Worm (Caenorhabditis elegans) whole organism, L2 larva: ENCODE measurements around the gene nspc-9.

Experiments used
- C34F6.9 ChIP-seq: fragments of 150-350 bp; optimal IDR thresholded peaks from 2 replicates; lab custom pipeline; 2014; ENCODE audit warnings: missing biosample characterization, missing genetic modification characterization
- F13H6.1 ChIP-seq: sonication (generic microtip); optimal IDR thresholded peaks from 2 replicates; lab custom pipeline; 2016; ENCODE audit warnings: missing genetic modification characterization, missing compliant biosample characterization
- R02D3.7 ChIP-seq: fragments of 150-350 bp; optimal IDR thresholded peaks from 2 replicates; lab custom pipeline; 2014; ENCODE audit warnings: missing biosample characterization, missing genetic modification characterization
- Y55F3AM.14 ChIP-seq: fragments of 200-800 bp; sonication (Bioruptor generic); optimal IDR thresholded peaks from 2 replicates; lab custom pipeline; 2018; ENCODE audit warnings: mild to moderate bottlenecking, missing genetic modification characterization, missing compliant biosample characterization
- ZK546.5 ChIP-seq: sonication (generic microtip); optimal IDR thresholded peaks from 2 replicates; lab custom pipeline; 2017; ENCODE audit warnings: missing biosample characterization, missing genetic modification characterization
- aly-2 ChIP-seq: fragments of 150-350 bp; optimal IDR thresholded peaks from 2 replicates; lab custom pipeline; 2014; ENCODE audit warnings: missing biosample characterization, missing genetic modification characterization
- ama-1 ChIP-seq: fragments of 150-350 bp; optimal IDR thresholded peaks from 2 replicates; lab custom pipeline; 2018; ENCODE audit warnings: inconsistent platforms
- blmp-1 ChIP-seq: sonication (generic microtip); optimal IDR thresholded peaks from 2 replicates; lab custom pipeline; 2017; ENCODE audit warnings: missing genetic modification characterization, mild to moderate bottlenecking, missing compliant biosample characterization, antibody characterized with exemption, moderate library complexity; ENCODE audit not compliant: insufficient read depth
- ceh-82 ChIP-seq: fragments of 150-350 bp; optimal IDR thresholded peaks from 2 replicates; lab custom pipeline; 2014; ENCODE audit warnings: missing biosample characterization, missing genetic modification characterization
- crh-2 ChIP-seq: sonication (generic microtip); optimal IDR thresholded peaks from 2 replicates; lab custom pipeline; 2017; ENCODE audit warnings: missing biosample characterization, missing genetic modification characterization
- dmd-4 ChIP-seq: sonication (generic microtip); optimal IDR thresholded peaks from 2 replicates; lab custom pipeline; 2017; ENCODE audit warnings: missing biosample characterization, missing genetic modification characterization
- egl-27 ChIP-seq: sonication (generic microtip); optimal IDR thresholded peaks from 3 replicates; lab custom pipeline; 2017; ENCODE audit warnings: missing biosample characterization, missing genetic modification reagents, missing genetic modification characterization
- elt-1 ChIP-seq: fragments of 150-350 bp; optimal IDR thresholded peaks from 2 replicates; lab custom pipeline; 2014; ENCODE audit warnings: missing biosample characterization, missing genetic modification characterization
- fos-1 ChIP-seq: fragments of 150-350 bp; optimal IDR thresholded peaks from 2 replicates; lab custom pipeline; 2014; ENCODE audit warnings: missing biosample characterization, missing genetic modification characterization
- gmeb-1 ChIP-seq: fragments of 150-350 bp; optimal IDR thresholded peaks from 2 replicates; lab custom pipeline; 2014; ENCODE audit warnings: missing biosample characterization, missing genetic modification characterization
- lin-11 ChIP-seq: fragments of 150-350 bp; sonication (generic microtip); optimal IDR thresholded peaks from 2 replicates; lab custom pipeline; 2014; ENCODE audit warnings: missing biosample characterization, missing genetic modification characterization, inconsistent platforms, mixed read lengths
- lin-39 ChIP-seq: fragments of 150-350 bp; optimal IDR thresholded peaks from 2 replicates; lab custom pipeline; 2014; ENCODE audit warnings: missing biosample characterization, missing genetic modification reagents, missing genetic modification characterization
- mab-5 ChIP-seq: fragments of 150-350 bp; optimal IDR thresholded peaks from 2 replicates; lab custom pipeline; 2014; ENCODE audit warnings: missing biosample characterization, missing genetic modification characterization
- mbf-1 ChIP-seq: sonication (generic microtip); optimal IDR thresholded peaks from 2 replicates; lab custom pipeline; 2017; ENCODE audit warnings: missing biosample characterization, missing genetic modification characterization
- mdl-1 ChIP-seq, 2 experiments: fragments of 150-350 bp in 1 of 2; sonication (generic microtip) in 1 of 2; optimal IDR thresholded peaks; 2 replicates each; lab custom pipeline; 2017; ENCODE audit warnings: missing biosample characterization in 2 of 2, missing genetic modification characterization in 2 of 2
- nhr-10 ChIP-seq: sonication (generic microtip); optimal IDR thresholded peaks from 2 replicates; lab custom pipeline; 2017; ENCODE audit warnings: missing biosample characterization, missing genetic modification characterization
- nhr-11 ChIP-seq: fragments of 150-350 bp; optimal IDR thresholded peaks from 2 replicates; lab custom pipeline; 2014; ENCODE audit warnings: missing biosample characterization, missing genetic modification characterization
- nhr-12 ChIP-seq: fragments of 150-350 bp; optimal IDR thresholded peaks from 2 replicates; lab custom pipeline; 2014; ENCODE audit warnings: missing biosample characterization, missing genetic modification characterization
- nhr-129 ChIP-seq: fragments of 150-350 bp; optimal IDR thresholded peaks from 2 replicates; lab custom pipeline; 2014; ENCODE audit warnings: missing biosample characterization, missing genetic modification characterization
- nhr-21 ChIP-seq: fragments of 150-350 bp; optimal IDR thresholded peaks from 2 replicates; lab custom pipeline; 2014; ENCODE audit warnings: missing biosample characterization, missing genetic modification characterization
- nhr-25 ChIP-seq: fragments of 150-350 bp; sonication (generic microtip); optimal IDR thresholded peaks from 3 replicates; lab custom pipeline; 2014; ENCODE audit warnings: missing biosample characterization, missing genetic modification characterization
- nhr-6 ChIP-seq: fragments of 150-350 bp; optimal IDR thresholded peaks from 2 replicates; lab custom pipeline; 2014; ENCODE audit warnings: missing biosample characterization, missing genetic modification characterization
- nhr-77 ChIP-seq: fragments of 150-350 bp; optimal IDR thresholded peaks from 2 replicates; lab custom pipeline; 2014; ENCODE audit warnings: missing biosample characterization, missing genetic modification characterization
- peb-1 ChIP-seq: fragments of 150-350 bp; optimal IDR thresholded peaks from 2 replicates; lab custom pipeline; 2014; ENCODE audit warnings: missing biosample characterization, missing genetic modification characterization
- sma-3 ChIP-seq: sonication (generic microtip); optimal IDR thresholded peaks from 2 replicates; lab custom pipeline; 2016; ENCODE audit warnings: missing genetic modification reagents, missing genetic modification characterization, missing compliant biosample characterization
- sma-9 ChIP-seq, 2 experiments: fragments of 150-350 bp in 1 of 2; sonication (generic microtip) in 1 of 2; optimal IDR thresholded peaks; 2 replicates each; lab custom pipeline; 2014 to 2016; ENCODE audit warnings: missing genetic modification characterization in 2 of 2, mild to moderate bottlenecking in 1 of 2, missing biosample characterization in 1 of 2, missing compliant biosample characterization in 1 of 2, missing genetic modification reagents in 1 of 2, moderate library complexity in 1 of 2
- snpc-4 ChIP-seq: fragments of 150-350 bp; optimal IDR thresholded peaks from 2 replicates; lab custom pipeline; 2014; ENCODE audit warnings: missing biosample characterization, missing genetic modification characterization
- unc-55 ChIP-seq: fragments of 150-350 bp; sonication (generic microtip); optimal IDR thresholded peaks from 3 replicates; lab custom pipeline; 2014; ENCODE audit warnings: missing biosample characterization, missing genetic modification reagents, missing genetic modification characterization
- ztf-11 ChIP-seq: sonication (generic microtip); optimal IDR thresholded peaks from 2 replicates; lab custom pipeline; 2017; ENCODE audit warnings: missing biosample characterization, missing genetic modification characterization
- ztf-4 ChIP-seq: fragments of 150-350 bp; optimal IDR thresholded peaks from 2 replicates; lab custom pipeline; 2014; ENCODE audit warnings: missing biosample characterization, missing genetic modification characterization

Gene nspc-9

DNA sequence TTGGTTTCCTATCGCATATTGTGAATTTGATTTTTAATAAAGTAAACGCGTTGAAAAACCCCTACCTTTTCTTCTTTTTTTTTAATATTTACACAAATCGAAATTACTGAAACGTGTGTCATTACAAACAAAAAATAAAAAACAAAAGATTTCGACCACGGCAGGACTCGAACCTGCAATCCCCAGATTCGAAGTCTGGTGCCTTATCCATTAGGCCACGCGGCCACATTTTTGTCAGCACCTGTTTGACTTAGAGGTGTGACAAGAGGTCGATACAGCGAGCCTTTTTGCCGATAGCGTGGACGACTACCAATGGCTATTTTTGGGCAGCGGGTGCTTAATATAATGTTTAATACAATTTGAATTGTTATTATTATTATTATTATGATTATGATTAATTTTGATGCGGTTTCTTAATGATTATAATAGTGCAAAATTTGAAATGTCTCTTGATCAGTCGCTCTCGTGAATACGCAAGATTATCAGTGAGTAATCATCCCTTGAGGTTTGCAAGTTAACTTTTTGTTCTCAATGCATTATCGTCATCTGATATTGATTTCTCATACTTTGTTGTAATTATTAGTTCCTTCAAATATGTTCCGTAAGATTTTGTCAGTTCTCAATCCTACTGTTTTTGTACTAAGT, 5.2 kb downstream of the nspc-9 start, which contains the start of gene srd-44:
TSS of gene srd-44 (plus strand) at position 595 of the 645 bp plus-strand sequence.
- TF ChIP-seq crh-2 (tag; lab: Kevin White, UChicago) (peak; percentile 21), ama-1 (lab: Kevin White, UChicago) (no peak), fos-1 (peak; percentile 25), nhr-21 (tag; lab: Kevin White, UChicago) (peak; percentile 18), sma-3 (peak; percentile 17)

DNA sequence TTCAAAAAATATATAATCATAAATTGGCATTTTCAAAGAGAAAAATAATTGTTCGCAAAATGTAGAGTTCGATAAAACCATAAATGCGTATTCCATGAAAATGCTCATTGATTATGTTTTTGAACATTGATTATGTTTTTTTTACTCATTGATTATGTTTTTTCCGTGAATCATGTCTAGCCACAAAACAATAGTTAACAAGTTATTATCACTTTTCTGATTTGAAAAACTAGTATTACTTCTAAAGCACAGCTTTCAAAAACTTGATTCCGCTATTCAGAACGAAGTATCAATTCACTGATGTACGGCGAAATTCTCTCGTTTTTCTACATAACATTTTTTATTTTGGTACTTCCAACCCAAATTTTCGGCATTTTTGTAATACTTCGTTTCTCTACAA, 7.4 kb downstream of the nspc-9 start, which contains the start of gene srd-48:
TSS of gene srd-48 (plus strand) at position 301 of the 400 bp plus-strand sequence.
- no peak for TF ChIP-seq nhr-25 (tag; lab: Kevin White, UChicago)
- no peak for TF ChIP-seq egl-27 (tag; lab: Kevin White, UChicago)
- TF ChIP-seq ztf-4 (tag; lab: Kevin White, UChicago), result no peak
- TF ChIP-seq elt-1 (tag; lab: Kevin White, UChicago), result no peak
- no peak for TF ChIP-seq gmeb-1
- no peak for TF ChIP-seq nhr-11
- TF ChIP-seq mbf-1, result no peak
- TF ChIP-seq nhr-77, result no peak
- no peak for TF ChIP-seq ceh-82 (tag; lab: Kevin White, UChicago)
- no peak for TF ChIP-seq lin-11 (tag; lab: Kevin White, UChicago)
- no peak for TF ChIP-seq mab-5 (tag; lab: Kevin White, UChicago)
- TF ChIP-seq blmp-1, result no peak
- no peak for TF ChIP-seq lin-39 (tag; lab: Kevin White, UChicago)
- no peak for TF ChIP-seq ztf-11 (tag; lab: Kevin White, UChicago)

DNA sequence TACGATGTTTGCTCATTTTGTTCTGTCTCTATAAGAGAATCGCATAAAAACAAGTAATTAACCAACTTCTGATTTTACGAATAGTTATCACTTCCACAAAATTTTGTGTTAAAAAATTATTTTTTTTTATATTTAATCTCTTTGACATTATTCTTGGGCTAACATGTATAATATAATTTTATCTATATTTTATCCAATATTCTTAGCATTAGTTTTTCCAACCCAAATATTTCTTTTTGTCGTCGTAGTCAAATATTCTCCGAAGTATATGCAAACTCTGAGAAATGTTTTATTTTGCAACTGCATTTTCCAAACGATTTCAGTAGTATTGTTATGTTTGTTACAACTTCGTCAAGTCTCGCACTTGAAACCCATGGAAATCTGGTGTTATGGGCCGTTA, 9.7 kb downstream of the nspc-9 start, which contains the start of gene srd-47:
TSS of gene srd-47 (plus strand) at position 164 of the 400 bp plus-strand sequence.
- no peak for TF ChIP-seq blmp-1
- TF ChIP-seq nhr-25 (tag; lab: Kevin White, UChicago), result no peak
- TF ChIP-seq Y55F3AM.14, result no peak
- TF ChIP-seq mab-5 (tag; lab: Kevin White, UChicago), result no peak

DNA sequence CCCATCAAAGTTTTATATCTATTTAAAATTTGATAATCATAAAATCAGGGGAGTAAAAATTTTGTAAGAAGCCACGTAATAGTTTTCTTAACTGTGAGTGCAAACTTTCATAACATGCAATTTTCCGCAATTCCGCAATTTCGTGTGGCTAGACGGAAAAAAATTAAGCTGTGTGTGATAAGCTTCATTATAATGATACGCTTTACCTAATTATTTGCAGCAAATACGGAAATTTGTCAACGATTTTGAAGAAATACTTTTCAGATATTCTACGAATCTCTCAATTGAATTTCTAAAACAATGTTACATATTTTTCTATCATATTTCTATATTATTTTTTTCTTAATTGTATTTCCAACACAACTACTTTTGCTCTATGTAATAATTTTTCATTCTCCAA, 11.4 kb downstream of the nspc-9 start, which contains the start of gene srd-46:
TSS of gene srd-46 (plus strand) at position 301 of the 400 bp plus-strand sequence.
- TF ChIP-seq snpc-4 (tag; lab: Kevin White, UChicago) (no peak), nhr-6 (tag; lab: Kevin White, UChicago) (no peak)

DNA sequence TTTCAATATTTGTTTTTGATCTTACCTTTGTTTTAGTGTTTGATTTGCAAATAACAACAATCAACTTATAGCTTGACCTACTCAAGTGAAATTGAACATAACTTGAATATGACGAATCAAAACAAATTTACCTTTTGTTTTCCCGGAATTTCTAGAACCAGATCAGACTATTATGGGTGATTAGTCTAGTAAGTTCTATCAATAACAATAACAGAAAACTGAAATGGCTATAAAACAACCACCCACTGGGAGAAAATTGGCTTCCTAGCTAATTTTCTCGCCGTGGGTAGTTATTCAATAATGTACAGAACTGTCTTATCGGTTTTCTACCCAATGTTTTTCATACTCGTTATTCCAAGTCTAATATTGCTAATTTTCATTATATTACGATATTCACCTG, 14.5 kb downstream of the nspc-9 start, which contains the start of gene srd-45:
TSS of gene srd-45 (plus strand) at position 301 of the 400 bp plus-strand sequence.
- TF ChIP-seq dmd-4 (no peak), aly-2 (tag; lab: Kevin White, UChicago) (no peak)

DNA sequence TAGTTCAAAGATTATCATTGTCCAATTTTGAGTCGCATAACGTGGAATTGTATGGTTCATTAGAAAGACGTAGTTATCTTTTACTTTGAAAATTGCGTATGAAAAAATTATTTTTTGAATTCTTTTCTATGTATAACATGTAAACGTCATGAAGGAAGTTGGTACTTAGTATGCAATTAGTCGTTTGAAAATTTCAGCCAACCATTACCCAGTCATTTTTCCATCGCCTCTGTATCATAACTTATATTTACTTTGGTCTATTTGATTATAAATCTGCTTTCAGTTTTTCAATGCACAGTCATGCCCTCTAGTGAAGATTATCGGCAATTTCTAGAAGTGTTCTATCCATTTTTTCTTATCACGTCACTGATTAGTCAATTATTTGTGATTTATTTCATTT, 16.8 kb downstream of the nspc-9 start, which contains the start of gene srd-41:
TSS of gene srd-41 (plus strand) at position 301 of the 400 bp plus-strand sequence.
- TF ChIP-seq R02D3.7 (tag; lab: Kevin White, UChicago), result no peak
- no peak for TF ChIP-seq F13H6.1 (tag; lab: Kevin White, UChicago)
- no peak for TF ChIP-seq nhr-12 (tag; lab: Kevin White, UChicago)
- no peak for TF ChIP-seq ZK546.5 (tag; lab: Kevin White, UChicago)
- TF ChIP-seq ceh-82 (tag; lab: Kevin White, UChicago), result no peak
- TF ChIP-seq peb-1 (tag; lab: Kevin White, UChicago), result no peak
- TF ChIP-seq lin-39 (tag; lab: Kevin White, UChicago), result no peak
- TF ChIP-seq mab-5 (tag; lab: Kevin White, UChicago), result no peak
- TF ChIP-seq mdl-1 (tag; optimal IDR thresholded peaks at IDR 0.05; lab: Kevin White, UChicago), result no peak
- TF ChIP-seq C34F6.9 (tag; lab: Kevin White, UChicago), result no peak
- TF ChIP-seq nhr-129 (tag; lab: Kevin White, UChicago), result no peak
- no peak for TF ChIP-seq nhr-10 (tag; lab: Kevin White, UChicago)
- no peak for TF ChIP-seq elt-1 (tag; lab: Kevin White, UChicago)
- no peak for TF ChIP-seq sma-9 (GFP tag; optimal IDR thresholded peaks at IDR 0.05; lab: Kevin White, UChicago)
- no peak for TF ChIP-seq sma-9 (tag; optimal IDR thresholded peaks at IDR 0.05; lab: Kevin White, UChicago)
- TF ChIP-seq nhr-11, result no peak
- TF ChIP-seq unc-55, result no peak
- TF ChIP-seq fos-1, result no peak
